Fruit fly (Drosophila melanogaster) whole organism: ENCODE results near the gene twin.

Experiments used
- CG8478 ChIP-seq: fragments of >200 bp; optimal IDR thresholded peaks from 2 replicates; lab custom pipeline; 2018; ENCODE audit warnings: inconsistent platforms
- EcR ChIP-seq, 2 experiments: fragments of >200 bp; optimal IDR thresholded peaks; 2 replicates each; lab custom pipeline; 2017; ENCODE audit warnings: missing biosample characterization in 2 of 2, missing genetic modification characterization in 2 of 2, missing genetic modification reagents in 2 of 2
- pan ChIP-seq: fragments of >200 bp; optimal IDR thresholded peaks from 2 replicates; lab custom pipeline; 2017
- psq ChIP-seq: fragments of >200 bp; optimal IDR thresholded peaks from 2 replicates; lab custom pipeline; 2017
- usp ChIP-seq: fragments of >200 bp; optimal IDR thresholded peaks from 2 replicates; lab custom pipeline; 2017; ENCODE audit warnings: missing biosample characterization, missing genetic modification characterization, mixed read lengths

- TF ChIP-seq psq (lab: Kevin White, UChicago) (no peak), CG8478 (lab: Kevin White, UChicago) (no peak), usp (no peak), EcR (GFP tag; optimal IDR thresholded peaks at IDR 0.05; lab: Kevin White, UChicago) (no peak), pan (lab: Kevin White, UChicago) (no peak)
These were observed 9.4 kb upstream of the twin start for dm6 chr3R:24231206-24231502.
